Worm (Caenorhabditis elegans): ENCODE measurements around the gene T24D8.6.
A peak's percentile ranks its signal among the peaks of the same experiment; 100 is the strongest.

Gene T24D8.6

ce11 chrX:2364703-2365299, 989 bp downstream of the T24D8.6 start:
- TF ChIP-seq ceh-82 (tag; optimal IDR thresholded peaks at IDR 0.05) (peak; percentile 94), nhr-76 (tag; optimal IDR thresholded peaks at IDR 0.05) (peak; percentile 74), mml-1 (tag; optimal IDR thresholded peaks at IDR 0.05) (no peak), nhr-77 (tag; optimal IDR thresholded peaks at IDR 0.05) (peak; percentile 94), nhr-28 (tag; optimal IDR thresholded peaks at IDR 0.05) (peak; percentile 66), nhr-23 (tag; optimal IDR thresholded peaks at IDR 0.05) (peak; percentile 97), nhr-237 (tag; optimal IDR thresholded peaks at IDR 0.05) (peak; percentile 61), nhr-12 (tag; optimal IDR thresholded peaks at IDR 0.05) (no peak), mdl-1 (tag; optimal IDR thresholded peaks at IDR 0.05) (peak; percentile 67), pqm-1 (tag; optimal IDR thresholded peaks at IDR 0.05) (peak; percentile 88), pha-4 (tag; optimal IDR thresholded peaks at IDR 0.05) (peak; percentile 95), skn-1 (tag; optimal IDR thresholded peaks at IDR 0.05) (peak; percentile 90), fkh-10 (GFP tag; optimal IDR thresholded peaks at IDR 0.05) (no peak), lin-39 (tag; optimal IDR thresholded peaks at IDR 0.05) (no peak), R02D3.7 (tag; optimal IDR thresholded peaks at IDR 0.05) (peak; percentile 80), elt-1 (tag; optimal IDR thresholded peaks at IDR 0.05) (peak; percentile 48), ceh-9 (tag; optimal IDR thresholded peaks at IDR 0.05) (no peak), fkh-2 (tag; optimal IDR thresholded peaks at IDR 0.05) (no peak), unc-39 (tag; optimal IDR thresholded peaks at IDR 0.05) (no peak), snpc-4 (tag; optimal IDR thresholded peaks at IDR 0.05) (peak; percentile 89), elt-2 (tag; optimal IDR thresholded peaks at IDR 0.05) (peak; percentile 74), nhr-25 (tag; optimal IDR thresholded peaks at IDR 0.05) (peak; percentile 85), ama-1 (optimal IDR thresholded peaks at IDR 0.05) (no peak), nhr-67 (tag; optimal IDR thresholded peaks at IDR 0.05) (peak; percentile 61), ceh-28 (tag; optimal IDR thresholded peaks at IDR 0.05) (peak; percentile 98), ztf-4 (tag; optimal IDR thresholded peaks at IDR 0.05) (peak; percentile 70), egl-5 (tag; optimal IDR thresholded peaks at IDR 0.05) (peak; percentile 42), elt-3 (tag; optimal IDR thresholded peaks at IDR 0.05) (peak; percentile 60 to 94 (median 91)), aly-2 (tag; optimal IDR thresholded peaks at IDR 0.05) (peak; percentile 64), daf-12 (tag; optimal IDR thresholded peaks at IDR 0.05) (peak; percentile 45), lsy-12 (tag; optimal IDR thresholded peaks at IDR 0.05) (peak; percentile 88), hmg-11 (tag; optimal IDR thresholded peaks at IDR 0.05) (peak; percentile 81), jun-1 (tag; optimal IDR thresholded peaks at IDR 0.05) (peak; percentile 97), nfya-1 (tag; optimal IDR thresholded peaks at IDR 0.05; ENCODE audit: insufficient read depth) (peak; percentile 51), unc-62 (GFP tag; optimal IDR thresholded peaks at IDR 0.05) (peak; percentile 4), zag-1 (tag; optimal IDR thresholded peaks at IDR 0.05) (peak; percentile 34), eor-1 (tag; optimal IDR thresholded peaks at IDR 0.05) (peak in 1 of 2 experiments; percentile 48), nhr-11 (tag; optimal IDR thresholded peaks at IDR 0.05) (peak; percentile 70), tbx-2 (tag; optimal IDR thresholded peaks at IDR 0.05) (peak; percentile 96), fos-1 (tag; optimal IDR thresholded peaks at IDR 0.05) (peak; percentile 89), ztf-11 (tag; optimal IDR thresholded peaks at IDR 0.05) (no peak), ZK546.5 (tag; optimal IDR thresholded peaks at IDR 0.05) (peak; percentile 40), egl-27 (tag; optimal IDR thresholded peaks at IDR 0.05) (peak; percentile 57), nhr-43 (tag; optimal IDR thresholded peaks at IDR 0.05; ENCODE audit: poor library complexity, severe bottlenecking) (peak; percentile 97)

DNA sequence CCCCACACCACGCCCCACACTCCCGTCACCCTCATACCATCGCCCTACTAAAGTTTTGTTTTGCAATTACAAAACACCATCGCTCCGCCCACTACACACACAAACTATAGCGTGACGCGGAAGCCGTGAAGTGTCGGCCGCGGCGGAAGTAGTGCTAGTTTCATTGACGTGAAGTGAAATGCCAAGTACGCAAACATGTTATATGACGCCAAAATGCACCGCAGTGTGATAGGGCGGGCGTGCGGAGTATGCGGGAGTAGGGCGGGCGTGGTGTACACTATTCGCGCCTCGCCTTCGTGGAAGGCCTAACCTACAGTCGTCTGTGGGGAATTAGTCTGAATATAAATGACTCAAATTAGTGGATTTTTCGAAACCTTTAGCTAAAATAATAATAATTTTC, 2.9 kb downstream of the T24D8.6 start:
- no peak for TF ChIP-seq fkh-10 (GFP tag; optimal IDR thresholded peaks at IDR 0.05)
- TF ChIP-seq fkh-2 (tag; optimal IDR thresholded peaks at IDR 0.05): no peak
- TF ChIP-seq pha-4 (tag; optimal IDR thresholded peaks at IDR 0.05): no peak
- TF ChIP-seq snpc-4 (tag; optimal IDR thresholded peaks at IDR 0.05): no peak
- TF ChIP-seq lin-15B (tag; optimal IDR thresholded peaks at IDR 0.05): no peak
- TF ChIP-seq mdl-1 (tag; optimal IDR thresholded peaks at IDR 0.05): no peak
- no peak for TF ChIP-seq ama-1 (optimal IDR thresholded peaks at IDR 0.05)
- no peak for TF ChIP-seq ceh-82 (tag; optimal IDR thresholded peaks at IDR 0.05)
- TF ChIP-seq unc-62 (GFP tag; optimal IDR thresholded peaks at IDR 0.05): no peak
- no peak for TF ChIP-seq egl-27 (tag; optimal IDR thresholded peaks at IDR 0.05)
- no peak for TF ChIP-seq nhr-25 (tag; optimal IDR thresholded peaks at IDR 0.05)
- TF ChIP-seq lsy-12 (tag; optimal IDR thresholded peaks at IDR 0.05): no peak
- TF ChIP-seq nhr-43 (tag; optimal IDR thresholded peaks at IDR 0.05; ENCODE audit: poor library complexity, severe bottlenecking): no peak
- no peak for TF ChIP-seq ztf-4 (tag; optimal IDR thresholded peaks at IDR 0.05)
- no peak for TF ChIP-seq nhr-76 (tag; optimal IDR thresholded peaks at IDR 0.05)
- no peak for TF ChIP-seq ceh-9 (tag; optimal IDR thresholded peaks at IDR 0.05)
- TF ChIP-seq ztf-11 (tag; optimal IDR thresholded peaks at IDR 0.05): no peak
- no peak for TF ChIP-seq pqm-1 (tag; optimal IDR thresholded peaks at IDR 0.05)
